Worm (Caenorhabditis elegans) whole organism, young adult: ENCODE measurements around the gene Y57G11C.20.

Source experiments
- B0261.1 ChIP-seq: sonication (generic microtip); optimal IDR thresholded peaks from 2 replicates; lab custom pipeline; 2016; ENCODE audit warnings: mild to moderate bottlenecking, missing genetic modification characterization, moderate library complexity, missing compliant biosample characterization
- C06A6.2 ChIP-seq: fragments of 200-800 bp; sonication (Bioruptor generic); conservative IDR thresholded peaks from 2 replicates; pipeline ENCODE4 v1.3.6; 2022; ENCODE audit warnings: missing genetic modification characterization, missing compliant biosample characterization
- D2030.7 ChIP-seq: fragments of 200-800 bp; sonication (Bioruptor generic); IDR thresholded peaks from 2 replicates; pipeline ENCODE4 v1.3.6; 2022; ENCODE audit warnings: missing genetic modification reagents, missing genetic modification characterization, missing compliant biosample characterization
- F10E7.11 ChIP-seq: sonication (generic microtip); optimal IDR thresholded peaks from 2 replicates; lab custom pipeline; 2017; ENCODE audit warnings: mild to moderate bottlenecking, missing genetic modification characterization, moderate library complexity, missing compliant biosample characterization
- F22D6.2 ChIP-seq: sonication (generic microtip); optimal IDR thresholded peaks from 2 replicates; lab custom pipeline; 2016; ENCODE audit warnings: mild to moderate bottlenecking, missing genetic modification characterization, missing compliant biosample characterization
- F33H1.4 ChIP-seq: fragments of 200-800 bp; sonication (Bioruptor generic); IDR thresholded peaks from 2 replicates; pipeline ENCODE4 v1.3.6; 2022; ENCODE audit warnings: missing genetic modification reagents, missing genetic modification characterization, missing compliant biosample characterization
- F39B2.1 ChIP-seq: fragments of 200-800 bp; sonication (Bioruptor generic); IDR thresholded peaks from 2 replicates; pipeline ENCODE4 v1.3.6; 2022; ENCODE audit warnings: missing genetic modification reagents, missing genetic modification characterization, missing compliant biosample characterization
- F49E8.2 ChIP-seq: sonication (generic microtip); optimal IDR thresholded peaks from 3 replicates; lab custom pipeline; 2017; ENCODE audit warnings: missing genetic modification characterization, mild to moderate bottlenecking, missing compliant biosample characterization, antibody characterized with exemption, moderate library complexity; ENCODE audit not compliant: insufficient read depth
- ama-1 ChIP-seq, 3 experiments: fragments of 150-350 bp in 1 of 3; sonication (generic microtip) in 2 of 3; optimal IDR thresholded peaks; 2 replicates each; lab custom pipeline; 2014 to 2018; ENCODE audit warnings: missing biosample characterization in 2 of 3, missing genetic modification characterization in 2 of 3, missing genetic modification reagents in 2 of 3
- aptf-3 ChIP-seq: fragments of 200-800 bp; sonication (Bioruptor generic); IDR thresholded peaks from 2 replicates; pipeline ENCODE4 v1.3.6; 2022; ENCODE audit warnings: missing genetic modification characterization, missing compliant biosample characterization
- attf-3 ChIP-seq: fragments of 200-800 bp; sonication (Bioruptor generic); conservative IDR thresholded peaks from 2 replicates; pipeline ENCODE4 v1.3.6; 2022; ENCODE audit warnings: missing genetic modification reagents, missing genetic modification characterization, missing compliant biosample characterization
- attf-5 ChIP-seq: fragments of 200-800 bp; sonication (Bioruptor generic); optimal IDR thresholded peaks from 2 replicates; lab custom pipeline; 2018; ENCODE audit warnings: mild to moderate bottlenecking, missing genetic modification characterization, missing compliant biosample characterization
- attf-6 ChIP-seq: fragments of 200-800 bp; sonication (Bioruptor generic); IDR thresholded peaks from 2 replicates; pipeline ENCODE4 v1.3.6; 2022; ENCODE audit warnings: missing genetic modification reagents, missing genetic modification characterization, missing compliant biosample characterization
- cebp-1 ChIP-seq, 2 experiments: fragments of 200-800 bp in 1 of 2; sonication (Bioruptor generic) in 1 of 2; sonication (generic microtip) in 1 of 2; IDR thresholded peaks in 1 of 2; optimal IDR thresholded peaks in 1 of 2; 2 replicates each; pipeline versions ENCODE4 v1.3.6 to Lab custom; 2017 to 2022; ENCODE audit warnings: missing compliant biosample characterization in 2 of 2, missing genetic modification characterization in 2 of 2, mild to moderate bottlenecking in 1 of 2, missing genetic modification reagents in 1 of 2, moderate library complexity in 1 of 2
- cebp-2 ChIP-seq: fragments of 200-800 bp; sonication (Bioruptor generic); IDR thresholded peaks from 2 replicates; pipeline ENCODE4 v1.3.6; 2022; ENCODE audit warnings: missing genetic modification characterization, missing compliant biosample characterization
- ceh-27 ChIP-seq: fragments of 200-800 bp; sonication (Bioruptor generic); optimal IDR thresholded peaks from 2 replicates; lab custom pipeline; 2018; ENCODE audit warnings: mild to moderate bottlenecking, missing genetic modification characterization, moderate library complexity, missing compliant biosample characterization
- ceh-91 ChIP-seq: fragments of 200-800 bp; sonication (Bioruptor generic); IDR thresholded peaks from 2 replicates; pipeline ENCODE4 v1.3.6; 2022; ENCODE audit warnings: missing genetic modification reagents, missing genetic modification characterization, missing compliant biosample characterization
- egl-44 ChIP-seq: fragments of 200-800 bp; sonication (Bioruptor generic); IDR thresholded peaks from 2 replicates; pipeline ENCODE4 v1.3.6; 2022; ENCODE audit warnings: missing genetic modification reagents, missing genetic modification characterization, missing compliant biosample characterization
- egrh-3 ChIP-seq: fragments of 200-800 bp; sonication (Bioruptor generic); IDR thresholded peaks from 2 replicates; pipeline ENCODE4 v1.3.6; 2022; ENCODE audit warnings: missing genetic modification reagents, missing genetic modification characterization, missing compliant biosample characterization
- ets-4 ChIP-seq: fragments of 200-800 bp; sonication (Bioruptor generic); optimal IDR thresholded peaks from 2 replicates; lab custom pipeline; 2018; ENCODE audit warnings: mild to moderate bottlenecking, missing genetic modification characterization, missing compliant biosample characterization
- hmg-1.2 ChIP-seq: fragments of 200-800 bp; sonication (Bioruptor generic); IDR thresholded peaks from 2 replicates; pipeline ENCODE4 v1.3.6; 2022; ENCODE audit warnings: missing genetic modification reagents, missing genetic modification characterization, missing compliant biosample characterization
- lag-1 ChIP-seq: fragments of 200-800 bp; sonication (Bioruptor generic); IDR thresholded peaks from 2 replicates; pipeline ENCODE4 v1.3.6; 2022; ENCODE audit warnings: missing genetic modification reagents, missing genetic modification characterization, missing compliant biosample characterization
- let-607 ChIP-seq, 2 experiments: fragments of 200-800 bp in 1 of 2; sonication (Bioruptor generic) in 1 of 2; sonication (generic microtip) in 1 of 2; optimal IDR thresholded peaks; 2 replicates each; lab custom pipeline; 2016 to 2018; ENCODE audit warnings: mild to moderate bottlenecking in 2 of 2, missing compliant biosample characterization in 2 of 2, missing genetic modification characterization in 2 of 2, moderate library complexity in 2 of 2, missing genotype in 1 of 2
- lin-35 ChIP-seq, 3 experiments: fragments of 150-350 bp in 2 of 3; sonication (generic microtip) in 1 of 3; optimal IDR thresholded peaks; 2 replicates each; lab custom pipeline; 2014 to 2018; ENCODE audit warnings: missing biosample characterization in 3 of 3, missing genetic modification characterization in 3 of 3, missing genetic modification reagents in 3 of 3
- madf-10 ChIP-seq: sonication (generic microtip); optimal IDR thresholded peaks from 2 replicates; lab custom pipeline; 2016; ENCODE audit warnings: mild to moderate bottlenecking, missing genetic modification characterization, missing compliant biosample characterization
- mcd-1 ChIP-seq: fragments of 200-800 bp; sonication (Bioruptor generic); IDR thresholded peaks from 2 replicates; pipeline ENCODE4 v1.3.6; 2022; ENCODE audit warnings: missing genetic modification reagents, missing genetic modification characterization, missing compliant biosample characterization
- mes-4 ChIP-seq: sonication (generic microtip); optimal IDR thresholded peaks from 2 replicates; lab custom pipeline; 2016; ENCODE audit warnings: missing genotype, missing genetic modification characterization, missing compliant biosample characterization
- mxl-1 ChIP-seq: sonication (generic microtip); optimal IDR thresholded peaks from 2 replicates; lab custom pipeline; 2016; ENCODE audit warnings: missing genetic modification characterization, missing compliant biosample characterization
- nfya-2 ChIP-seq: fragments of 200-800 bp; sonication (Bioruptor generic); IDR thresholded peaks from 2 replicates; pipeline ENCODE4 v1.3.6; 2022; ENCODE audit warnings: missing genetic modification reagents, missing genetic modification characterization, missing compliant biosample characterization
- nhr-90 ChIP-seq: sonication (generic microtip); optimal IDR thresholded peaks from 2 replicates; lab custom pipeline; 2016; ENCODE audit warnings: missing genotype, mild to moderate bottlenecking, missing genetic modification characterization, missing compliant biosample characterization
- pbrm-1 ChIP-seq: fragments of 200-800 bp; sonication (Bioruptor generic); IDR thresholded peaks from 2 replicates; pipeline ENCODE4 v1.3.6; 2022; ENCODE audit warnings: missing genetic modification reagents, missing genetic modification characterization, missing compliant biosample characterization
- pha-4 ChIP-seq: fragments of 150-350 bp; sonication (generic microtip); optimal IDR thresholded peaks from 2 replicates; lab custom pipeline; 2014; ENCODE audit warnings: missing biosample characterization, missing genetic modification reagents, missing genetic modification characterization
- rpc-1 ChIP-seq, 2 experiments: fragments of 150-350 bp in 1 of 2; sonication (generic microtip) in 1 of 2; optimal IDR thresholded peaks; 2 replicates each; lab custom pipeline; 2014 to 2018; ENCODE audit warnings: missing biosample characterization in 1 of 2, missing genetic modification characterization in 1 of 2, missing genetic modification reagents in 1 of 2, missing genotype in 1 of 2
- snpc-1.1 ChIP-seq: sonication (generic microtip); optimal IDR thresholded peaks from 2 replicates; lab custom pipeline; 2017; ENCODE audit warnings: missing genetic modification characterization, mild to moderate bottlenecking, missing compliant biosample characterization, antibody characterized with exemption, moderate library complexity, missing genotype, missing genetic modification reagents; ENCODE audit not compliant: insufficient read depth
- snpc-4 ChIP-seq, 5 experiments: fragments of 150-350 bp in 1 of 5; sonication (generic microtip) in 4 of 5; optimal IDR thresholded peaks; 2 replicates each; lab custom pipeline; 2014 to 2018; ENCODE audit warnings: missing genetic modification characterization in 5 of 5, missing biosample characterization in 3 of 5, antibody characterized with exemption in 2 of 5, mild to moderate bottlenecking in 2 of 5, missing compliant biosample characterization in 2 of 5, missing genotype in 2 of 5, moderate library complexity in 2 of 5, missing genetic modification reagents in 1 of 5
- tbp1 ChIP-seq: fragments of 200-800 bp; sonication (Bioruptor generic); optimal IDR thresholded peaks from 2 replicates; lab custom pipeline; 2018; ENCODE audit warnings: mild to moderate bottlenecking, missing genetic modification characterization, missing compliant biosample characterization
- tbx-9 ChIP-seq: sonication (generic microtip); optimal IDR thresholded peaks from 2 replicates; lab custom pipeline; 2016; ENCODE audit warnings: borderline replicate concordance, missing genetic modification characterization, inconsistent platforms, missing compliant biosample characterization
- zim-3 ChIP-seq: sonication (generic microtip); optimal IDR thresholded peaks from 2 replicates; lab custom pipeline; 2017; ENCODE audit warnings: mild to moderate bottlenecking, missing genetic modification characterization, moderate library complexity, missing compliant biosample characterization
- ztf-3 ChIP-seq: fragments of 200-800 bp; sonication (Bioruptor generic); optimal IDR thresholded peaks from 2 replicates; lab custom pipeline; 2018; ENCODE audit warnings: mild to moderate bottlenecking, missing genetic modification characterization, missing compliant biosample characterization

The Y57G11C.20 gene

ce11 chrIV:14862147-14862546 lies 19.0 kb downstream of the Y57G11C.20 start, which contains the start of gene Y57G11C.38:
Y57G11C.38 (plus strand) TSS chrIV:14862447.
- no peak for TF ChIP-seq zim-3 (tag; lab: Kevin White, UChicago)
- TF ChIP-seq ama-1 (optimal IDR thresholded peaks at IDR 0.05; lab: Kevin White, UChicago): no peak
- TF ChIP-seq ama-1 (GFP tag; optimal IDR thresholded peaks at IDR 0.05; lab: Kevin White, UChicago): no peak
- TF ChIP-seq egrh-3 (GFP tag; lab: Robert Waterston, UW): no peak
- no peak for TF ChIP-seq mxl-1 (tag; lab: Kevin White, UChicago)
- TF ChIP-seq ets-4 (GFP tag; lab: Kevin White, UChicago): no peak
- no peak for TF ChIP-seq madf-10 (tag; lab: Kevin White, UChicago)
- no peak for TF ChIP-seq pbrm-1 (GFP tag; lab: Robert Waterston, UW)
- no peak for TF ChIP-seq ceh-91 (GFP tag; lab: Robert Waterston, UW)
- no peak for TF ChIP-seq cebp-2 (GFP tag; lab: Robert Waterston, UW)
- no peak for TF ChIP-seq tbx-9 (tag; lab: Kevin White, UChicago)
- TF ChIP-seq attf-6: no peak
- no peak for TF ChIP-seq attf-5 (GFP tag; lab: Kevin White, UChicago)
- TF ChIP-seq lin-35 (GFP tag; optimal IDR thresholded peaks at IDR 0.05; lab: Kevin White, UChicago): no peak
- TF ChIP-seq snpc-4 (GFP tag; optimal IDR thresholded peaks at IDR 0.05; lab: Kevin White, UChicago): no peak
- TF ChIP-seq snpc-4 (tag; optimal IDR thresholded peaks at IDR 0.05; lab: Kevin White, UChicago): no peak
- TF ChIP-seq nfya-2: no peak
- no peak for TF ChIP-seq F39B2.1 (GFP tag; lab: Robert Waterston, UW)
- no peak for TF ChIP-seq nhr-90 (tag; lab: Kevin White, UChicago)

- TF ChIP-seq F22D6.2 (tag; lab: Kevin White, UChicago) (no peak), F33H1.4 (GFP tag; lab: Robert Waterston, UW) (no peak), let-607 (tag; optimal IDR thresholded peaks at IDR 0.05; lab: Kevin White, UChicago) (no peak), F39B2.1 (GFP tag; lab: Robert Waterston, UW) (no peak), hmg-1.2 (GFP tag; lab: Robert Waterston, UW) (peak; percentile 71; the same call in 1 of the 2 replicates), cebp-1 (GFP tag; IDR thresholded peaks at IDR 0.05; lab: Robert Waterston, UW) (no peak), cebp-1 (tag; optimal IDR thresholded peaks at IDR 0.05; lab: Kevin White, UChicago) (no peak), snpc-1.1 (tag; lab: Kevin White, UChicago) (peak; percentile 86), D2030.7 (GFP tag; lab: Robert Waterston, UW) (0 out of 2 replicates have a peak, but pooled peaks have one; percentile 11), tbp1 (GFP tag; lab: Kevin White, UChicago) (peak; percentile 62), ceh-27 (GFP tag; lab: Kevin White, UChicago) (no peak), egl-44 (GFP tag; lab: Robert Waterston, UW) (no peak), nfya-2 (no peak), snpc-4 (GFP tag; optimal IDR thresholded peaks at IDR 0.05; lab: Kevin White, UChicago) (peak; percentile 88), snpc-4 (tag; optimal IDR thresholded peaks at IDR 0.05; lab: Kevin White, UChicago) (peak; percentile 89 to 93 (median 90)), attf-6 (peak; percentile 96)
These were observed 20.6 kb downstream of the Y57G11C.20 start for ce11 chrIV:14863772-14864171.

ce11 chrIV:14864529-14864928 lies 21.4 kb downstream of the Y57G11C.20 start:
- TF ChIP-seq lag-1: no peak
- TF ChIP-seq rpc-1 (optimal IDR thresholded peaks at IDR 0.05; lab: Kevin White, UChicago): no peak
- no peak for TF ChIP-seq rpc-1 (tag; optimal IDR thresholded peaks at IDR 0.05; lab: Kevin White, UChicago)
- TF ChIP-seq F10E7.11: no peak
- TF ChIP-seq aptf-3 (GFP tag; lab: Robert Waterston, UW): no peak
- peak; percentile 90 for TF ChIP-seq attf-6
- TF ChIP-seq ztf-3: no peak
- TF ChIP-seq C06A6.2: no peak
- no peak for TF ChIP-seq mes-4 (tag; lab: Kevin White, UChicago)
- no peak for TF ChIP-seq pha-4 (tag; lab: Kevin White, UChicago)
- no peak for TF ChIP-seq lin-35 (GFP tag; optimal IDR thresholded peaks at IDR 0.05; lab: Kevin White, UChicago)
- TF ChIP-seq F49E8.2 (tag; lab: Kevin White, UChicago): no peak
- peak; percentile 77 for TF ChIP-seq snpc-1.1 (tag; lab: Kevin White, UChicago)
- no peak for TF ChIP-seq B0261.1 (tag; lab: Kevin White, UChicago)
- TF ChIP-seq snpc-4 (GFP tag; optimal IDR thresholded peaks at IDR 0.05; lab: Kevin White, UChicago): peak; percentile 60
- TF ChIP-seq snpc-4 (tag; optimal IDR thresholded peaks at IDR 0.05; lab: Kevin White, UChicago): peak; percentile 66 to 93 (median 87)
- no peak for TF ChIP-seq mcd-1 (GFP tag; lab: Robert Waterston, UW)
- no peak for TF ChIP-seq attf-3
- TF ChIP-seq tbp1 (GFP tag; lab: Kevin White, UChicago): peak; percentile 16
